Worm (Caenorhabditis elegans) whole organism, L1 larva: ENCODE measurements around the gene F26A10.2.

Experiments
- ama-1 ChIP-seq: fragments of 150-350 bp; optimal IDR thresholded peaks from 2 replicates; lab custom pipeline; 2014
- ceh-82 ChIP-seq, 3 experiments: fragments of 150-350 bp in 1 of 3; sonication (generic microtip) in 2 of 3; optimal IDR thresholded peaks; 2 replicates each; lab custom pipeline; 2014 to 2017; ENCODE audit warnings: missing biosample characterization in 3 of 3, missing genetic modification characterization in 3 of 3
- lin-39 ChIP-seq: fragments of 150-350 bp; optimal IDR thresholded peaks from 2 replicates; lab custom pipeline; 2014; ENCODE audit warnings: missing biosample characterization, missing genetic modification reagents, missing genetic modification characterization
- nhr-12 ChIP-seq: sonication (generic microtip); optimal IDR thresholded peaks from 2 replicates; lab custom pipeline; 2017; ENCODE audit warnings: missing biosample characterization, missing genetic modification characterization

DNA sequence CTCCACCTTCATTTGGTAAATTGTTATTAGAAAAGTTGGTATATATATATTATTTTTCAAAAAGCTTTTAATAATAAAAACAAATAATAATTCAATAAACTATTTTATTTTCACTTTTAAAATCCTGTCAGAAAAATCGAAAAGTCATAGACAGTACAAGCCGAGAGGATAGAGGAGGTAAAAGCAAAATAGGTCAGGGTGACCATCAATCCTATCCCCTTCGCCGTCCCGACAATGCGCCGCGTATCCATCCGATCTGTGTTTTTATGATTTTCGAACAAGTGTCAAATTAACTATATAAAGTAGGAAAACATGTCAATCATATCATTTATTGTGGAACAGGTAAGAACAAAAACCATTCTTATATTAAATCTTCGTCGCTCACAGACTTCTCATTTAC lies 20.2 kb upstream of the F26A10.2 start:
- TF ChIP-seq ceh-82 (tag; optimal IDR thresholded peaks at IDR 0.05; lab: Kevin White, UChicago) (no peak), lin-39 (no peak), ama-1 (lab: Kevin White, UChicago) (no peak), nhr-12 (no peak)
